Worm (Caenorhabditis elegans): Measurements from ENCODE around the gene F25B5.3.

Gene F25B5.3

ce11 chrIII:5988010-5988409 lies 39.3 kb downstream of the F25B5.3 start:
- TF ChIP-seq aha-1 (tag) (peak; percentile 96), mes-2 (tag; optimal IDR thresholded peaks at IDR 0.05; ENCODE audit: poor library complexity, severe bottlenecking) (peak; percentile 10), unc-39 (tag; optimal IDR thresholded peaks at IDR 0.05) (no peak), hmg-1.1 (GFP tag; IDR thresholded peaks at IDR 0.05) (peak; percentile 40; the same call in 1 of the 2 replicates), zfp-3 (GFP tag; conservative IDR thresholded peaks at IDR 0.05) (no peak), F49E8.2 (tag; optimal IDR thresholded peaks at IDR 0.05; ENCODE audit: borderline replicate concordance) (no peak), dmd-9 (GFP tag; IDR thresholded peaks at IDR 0.05) (no peak), pqm-1 (tag; optimal IDR thresholded peaks at IDR 0.05) (no peak), hif-1 (tag; optimal IDR thresholded peaks at IDR 0.05) (no peak), ceh-32 (tag; optimal IDR thresholded peaks at IDR 0.05; ENCODE audit: poor library complexity) (no peak), zag-1 (tag; optimal IDR thresholded peaks at IDR 0.05) (no peak), nhr-41 (GFP tag; IDR thresholded peaks at IDR 0.05) (no peak), mdl-1 (tag; optimal IDR thresholded peaks at IDR 0.05) (no peak), daf-8 (GFP tag; IDR thresholded peaks at IDR 0.05) (no peak), ceh-28 (tag; optimal IDR thresholded peaks at IDR 0.05) (no peak), nhr-6 (tag; optimal IDR thresholded peaks at IDR 0.05) (no peak), nhr-11 (tag; optimal IDR thresholded peaks at IDR 0.05) (no peak), spr-3 (GFP tag; optimal IDR thresholded peaks at IDR 0.05) (no peak), Y5F2A.4 (GFP tag; optimal IDR thresholded peaks at IDR 0.05) (no peak), attf-4 (tag; optimal IDR thresholded peaks at IDR 0.05) (no peak), F44E2.7 (GFP tag; IDR thresholded peaks at IDR 0.05) (no peak), aly-2 (tag; optimal IDR thresholded peaks at IDR 0.05) (no peak), lin-39 (tag; optimal IDR thresholded peaks at IDR 0.05) (no peak), fkh-10 (GFP tag; optimal IDR thresholded peaks at IDR 0.05) (no peak), lsy-2 (tag; optimal IDR thresholded peaks at IDR 0.05) (peak in 1 of 2 experiments; percentile 4), Y75B8A.6 (GFP tag; IDR thresholded peaks at IDR 0.05) (no peak), snpc-4 (tag; optimal IDR thresholded peaks at IDR 0.05) (no peak), egl-43 (GFP tag; IDR thresholded peaks at IDR 0.05) (no peak), F37D6.2 (tag; optimal IDR thresholded peaks at IDR 0.05) (no peak), ctbp-1 (GFP tag; IDR thresholded peaks at IDR 0.05) (no peak), daf-19 (GFP tag; conservative IDR thresholded peaks at IDR 0.05) (no peak), egl-27 (tag; optimal IDR thresholded peaks at IDR 0.05) (no peak), gei-8 (GFP tag; optimal IDR thresholded peaks at IDR 0.05) (no peak)

DNA sequence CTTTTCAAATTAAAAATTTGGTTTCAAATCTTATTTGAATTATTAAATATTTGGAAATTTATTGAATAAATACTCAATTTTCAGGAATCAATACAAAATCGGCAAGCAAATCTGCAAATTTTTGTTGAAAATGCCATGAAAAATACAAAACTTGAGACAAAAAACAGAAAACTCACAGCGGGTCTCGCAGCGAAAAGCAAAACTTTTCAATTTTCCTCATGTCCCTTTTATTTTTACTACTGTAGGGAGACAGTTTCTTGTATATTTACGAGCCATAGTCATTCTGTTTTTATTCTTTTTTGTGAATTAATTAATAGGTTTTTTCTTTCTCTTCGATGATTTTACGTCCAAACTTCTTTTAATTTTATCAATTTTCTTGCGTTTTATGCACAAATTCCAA lies 39.8 kb downstream of the F25B5.3 start:
- TF ChIP-seq Y48G9A.11 (GFP tag; IDR thresholded peaks at IDR 0.05) (peak; percentile 54; the same call in 1 of the 2 replicates), ama-1 (optimal IDR thresholded peaks at IDR 0.05) (no peak), dmd-8 (GFP tag; IDR thresholded peaks at IDR 0.05) (no peak), lin-29 (GFP tag; IDR thresholded peaks at IDR 0.05) (no peak), arid-1 (GFP tag; conservative IDR thresholded peaks at IDR 0.05) (no peak), R02D3.7 (tag; optimal IDR thresholded peaks at IDR 0.05) (peak; percentile 12), ctbp-1 (GFP tag; IDR thresholded peaks at IDR 0.05) (no peak), gei-8 (GFP tag; optimal IDR thresholded peaks at IDR 0.05) (no peak), lin-38 (GFP tag; IDR thresholded peaks at IDR 0.05) (peak; percentile 21; the same call in 1 of the 2 replicates), F44E2.7 (GFP tag; IDR thresholded peaks at IDR 0.05) (no peak), ceh-28 (tag; optimal IDR thresholded peaks at IDR 0.05) (no peak), T20F7.1 (GFP tag; optimal IDR thresholded peaks at IDR 0.05) (no peak), ZK337.2 (GFP tag; IDR thresholded peaks at IDR 0.05) (no peak), F49E8.2 (tag; optimal IDR thresholded peaks at IDR 0.05; ENCODE audit: borderline replicate concordance) (peak; percentile 27), zip-2 (tag; optimal IDR thresholded peaks at IDR 0.05) (no peak), ZK546.5 (tag; optimal IDR thresholded peaks at IDR 0.05) (no peak)

Data from whole organism, L4 larva.